Fruit fly (Drosophila melanogaster) whole organism, embryonic: ENCODE data around the gene CG42269.

Experiments used
- BEAF-32 ChIP-seq: fragments of 200-800 bp; sonication (Bioruptor generic); optimal IDR thresholded peaks from 3 replicates; lab custom pipeline; 2017; ENCODE audit warnings: missing biosample characterization, missing genetic modification characterization, mild to moderate bottlenecking, moderate library complexity, missing genetic modification reagents
- Blimp-1 ChIP-seq: fragments of 200-800 bp; sonication (Bioruptor generic); optimal IDR thresholded peaks from 3 replicates; lab custom pipeline; 2018; ENCODE audit warnings: missing biosample characterization, missing genetic modification characterization, mild to moderate bottlenecking, moderate library complexity, missing genetic modification reagents
- CG10209 ChIP-seq: fragments of 200-800 bp; sonication (Bioruptor generic); optimal IDR thresholded peaks from 3 replicates; lab custom pipeline; 2017; ENCODE audit warnings: missing biosample characterization, mild to moderate bottlenecking, missing genetic modification characterization, missing genetic modification reagents
- CG11504 ChIP-seq: fragments of 200-800 bp; sonication (Bioruptor generic); optimal IDR thresholded peaks from 3 replicates; lab custom pipeline; 2019; ENCODE audit warnings: missing biosample characterization, mild to moderate bottlenecking, missing genetic modification characterization, moderate library complexity
- CG12104 ChIP-seq: fragments of 200-800 bp; sonication (Bioruptor generic); optimal IDR thresholded peaks from 3 replicates; lab custom pipeline; 2016; ENCODE audit warnings: missing biosample characterization, missing genetic modification characterization
- CG13287 ChIP-seq: fragments of 200-800 bp; sonication (Bioruptor generic); IDR thresholded peaks from 2 replicates; pipeline ENCODE4 v1.3.6; 2022; ENCODE audit warnings: missing biosample characterization, missing genetic modification characterization; ENCODE audit not compliant: partially characterized antibody
- CG1603 ChIP-seq: fragments of 200-800 bp; sonication (Bioruptor generic); optimal IDR thresholded peaks from 2 replicates; lab custom pipeline; 2019; ENCODE audit warnings: missing biosample characterization, mild to moderate bottlenecking, missing genetic modification characterization, moderate library complexity
- CG17802 ChIP-seq: fragments of 200-800 bp; sonication (Bioruptor generic); optimal IDR thresholded peaks from 2 replicates; lab custom pipeline; 2018; ENCODE audit warnings: missing biosample characterization, mild to moderate bottlenecking, missing genetic modification characterization, moderate library complexity
- CG2712 ChIP-seq: fragments of 200-800 bp; optimal IDR thresholded peaks from 3 replicates; lab custom pipeline; 2019; ENCODE audit warnings: missing biosample characterization, mild to moderate bottlenecking, missing genetic modification characterization, moderate library complexity
- CG30020 ChIP-seq: fragments of 200-800 bp; optimal IDR thresholded peaks from 2 replicates; lab custom pipeline; 2019; ENCODE audit warnings: missing biosample characterization, mild to moderate bottlenecking, missing genetic modification characterization, moderate library complexity
- CG30403 ChIP-seq: fragments of 200-800 bp; sonication (Bioruptor generic); optimal IDR thresholded peaks from 3 replicates; lab custom pipeline; 2016; ENCODE audit warnings: missing biosample characterization, missing genetic modification characterization
- CG3163 ChIP-seq: fragments of 200-800 bp; sonication (Bioruptor generic); optimal IDR thresholded peaks from 3 replicates; lab custom pipeline; 2016; ENCODE audit warnings: missing biosample characterization, missing genetic modification characterization
- CG34224 ChIP-seq: fragments of 200-800 bp; sonication (Bioruptor generic); IDR thresholded peaks from 3 replicates; pipeline ENCODE4 v1.3.6; 2022; ENCODE audit warnings: missing biosample characterization, missing genetic modification characterization; ENCODE audit not compliant: partially characterized antibody
- CG34422 ChIP-seq: fragments of 200-800 bp; sonication (Bioruptor generic); IDR thresholded peaks from 3 replicates; pipeline ENCODE4 v1.3.6; 2022; ENCODE audit warnings: missing biosample characterization, missing genetic modification characterization
- CG3838 ChIP-seq: fragments of 200-800 bp; sonication (Bioruptor generic); optimal IDR thresholded peaks from 3 replicates; lab custom pipeline; 2016; ENCODE audit warnings: missing biosample characterization, missing genetic modification characterization
- CG3995 ChIP-seq: fragments of 200-800 bp; sonication (Bioruptor generic); optimal IDR thresholded peaks from 3 replicates; lab custom pipeline; 2016; ENCODE audit warnings: missing biosample characterization, missing genetic modification characterization
- CG6272 ChIP-seq: fragments of 200-800 bp; sonication (Bioruptor generic); IDR thresholded peaks from 2 replicates; pipeline ENCODE4 v1.3.6; 2022; ENCODE audit warnings: missing biosample characterization, missing genetic modification characterization
- CG8359 ChIP-seq: fragments of 200-800 bp; sonication (Bioruptor generic); optimal IDR thresholded peaks from 2 replicates; lab custom pipeline; 2017; ENCODE audit warnings: missing biosample characterization, mild to moderate bottlenecking, missing genetic modification characterization, borderline replicate concordance
- CG8924 ChIP-seq: fragments of 200-800 bp; optimal IDR thresholded peaks from 3 replicates; lab custom pipeline; 2019; ENCODE audit warnings: missing biosample characterization, mild to moderate bottlenecking, missing genetic modification characterization, moderate library complexity
- Dip3 ChIP-seq: fragments of 200-800 bp; sonication (Bioruptor generic); optimal IDR thresholded peaks from 3 replicates; lab custom pipeline; 2016; ENCODE audit warnings: missing biosample characterization, missing genetic modification characterization
- E2f2 ChIP-seq: fragments of 200-800 bp; sonication (Bioruptor generic); IDR thresholded peaks from 2 replicates; pipeline ENCODE4 v1.3.6; 2022; ENCODE audit warnings: missing biosample characterization, missing genetic modification characterization
- ERR ChIP-seq: fragments of 200-800 bp; sonication (Bioruptor generic); optimal IDR thresholded peaks from 2 replicates; lab custom pipeline; 2016; ENCODE audit warnings: missing biosample characterization, missing genetic modification characterization
- Eip74EF ChIP-seq, 2 experiments: fragments of 200-800 bp in 1 of 2; fragments of >200 bp in 1 of 2; sonication (Bioruptor generic) in 1 of 2; optimal IDR thresholded peaks; 2 replicates each; lab custom pipeline; 2017 to 2019; ENCODE audit warnings: missing biosample characterization in 2 of 2, missing genetic modification characterization in 2 of 2, mild to moderate bottlenecking in 1 of 2, moderate library complexity in 1 of 2
- Elba2 ChIP-seq: fragments of 200-800 bp; sonication (Bioruptor generic); optimal IDR thresholded peaks from 3 replicates; lab custom pipeline; 2016; ENCODE audit warnings: missing biosample characterization, missing genetic modification characterization
- Fer3 ChIP-seq: fragments of 200-800 bp; sonication (Bioruptor generic); optimal IDR thresholded peaks from 2 replicates; lab custom pipeline; 2018; ENCODE audit warnings: missing biosample characterization, mild to moderate bottlenecking, missing genetic modification characterization, moderate library complexity
- HmgZ ChIP-seq: fragments of 200-800 bp; sonication (Bioruptor generic); optimal IDR thresholded peaks from 2 replicates; lab custom pipeline; 2018; ENCODE audit warnings: missing biosample characterization, mild to moderate bottlenecking, missing genetic modification characterization
- Hsf ChIP-seq: fragments of 200-800 bp; sonication (Bioruptor generic); optimal IDR thresholded peaks from 3 replicates; lab custom pipeline; 2016; ENCODE audit warnings: missing biosample characterization, missing genetic modification characterization
- Lpt ChIP-seq: fragments of >200 bp; optimal IDR thresholded peaks from 2 replicates; lab custom pipeline; 2018; ENCODE audit warnings: missing biosample characterization, missing genetic modification characterization
- MTF-1 ChIP-seq: fragments of 200-800 bp; sonication (Bioruptor generic); optimal IDR thresholded peaks from 2 replicates; lab custom pipeline; 2018; ENCODE audit warnings: missing biosample characterization, mild to moderate bottlenecking, missing genetic modification characterization, borderline replicate concordance
- Opbp ChIP-seq: fragments of 200-800 bp; sonication (Bioruptor generic); IDR thresholded peaks from 3 replicates; pipeline ENCODE4 v1.3.6; 2022; ENCODE audit warnings: missing biosample characterization, missing genetic modification characterization; ENCODE audit not compliant: partially characterized antibody
- Sin3A ChIP-seq: fragments of >200 bp; optimal IDR thresholded peaks from 2 replicates; lab custom pipeline; 2018
- btn ChIP-seq: fragments of 200-800 bp; sonication (Bioruptor generic); optimal IDR thresholded peaks from 2 replicates; lab custom pipeline; 2016; ENCODE audit warnings: missing biosample characterization, missing genetic modification characterization
- cad ChIP-seq: fragments of >200 bp; optimal IDR thresholded peaks from 2 replicates; lab custom pipeline; 2017; ENCODE audit warnings: missing biosample characterization, missing genetic modification characterization
- cas ChIP-seq: fragments of 200-800 bp; sonication (Bioruptor generic); IDR thresholded peaks from 2 replicates; pipeline ENCODE4 v1.3.6; 2022; ENCODE audit warnings: missing biosample characterization, missing genetic modification characterization
- crp ChIP-seq, 2 experiments: fragments of 200-800 bp; sonication (Bioruptor generic); optimal IDR thresholded peaks; 2 replicates in 1 of 2; 3 replicates in 1 of 2; lab custom pipeline; 2017; ENCODE audit warnings: missing biosample characterization in 2 of 2, missing genetic modification characterization in 2 of 2, mild to moderate bottlenecking in 1 of 2, moderate library complexity in 1 of 2
- dimm ChIP-seq: fragments of 200-800 bp; sonication (Bioruptor generic); IDR thresholded peaks from 2 replicates; pipeline ENCODE4 v1.3.6; 2022; ENCODE audit warnings: missing biosample characterization, missing genetic modification characterization
- gem ChIP-seq: fragments of 200-800 bp; sonication (Bioruptor generic); optimal IDR thresholded peaks from 2 replicates; lab custom pipeline; 2019; ENCODE audit warnings: missing biosample characterization, mild to moderate bottlenecking, missing genetic modification characterization, moderate library complexity
- grau ChIP-seq: fragments of 200-800 bp; optimal IDR thresholded peaks from 3 replicates; lab custom pipeline; 2019; ENCODE audit warnings: missing biosample characterization, mild to moderate bottlenecking, missing genetic modification characterization, moderate library complexity
- gt ChIP-seq: fragments of 200-800 bp; sonication (Bioruptor generic); IDR thresholded peaks from 2 replicates; pipeline ENCODE4 v1.3.6; 2022; ENCODE audit warnings: missing biosample characterization, missing genetic modification characterization
- oc ChIP-seq: fragments of 200-800 bp; sonication (Bioruptor generic); optimal IDR thresholded peaks from 2 replicates; lab custom pipeline; 2018; ENCODE audit warnings: missing biosample characterization, mild to moderate bottlenecking, missing genetic modification characterization, moderate library complexity
- onecut ChIP-seq: fragments of 200-800 bp; sonication (Bioruptor generic); IDR thresholded peaks from 2 replicates; pipeline ENCODE4 v1.3.6; 2022; ENCODE audit warnings: missing biosample characterization, missing genetic modification characterization
- pfk ChIP-seq: fragments of 200-800 bp; sonication (Bioruptor generic); optimal IDR thresholded peaks from 2 replicates; lab custom pipeline; 2018; ENCODE audit warnings: missing biosample characterization, mild to moderate bottlenecking, missing genetic modification characterization, moderate library complexity
- pita ChIP-seq: fragments of 200-800 bp; sonication (Bioruptor generic); optimal IDR thresholded peaks from 2 replicates; lab custom pipeline; 2017; ENCODE audit warnings: missing biosample characterization, mild to moderate bottlenecking, missing genetic modification characterization
- salm ChIP-seq: fragments of 200-800 bp; sonication (Bioruptor generic); optimal IDR thresholded peaks from 2 replicates; lab custom pipeline; 2018; ENCODE audit warnings: missing biosample characterization, mild to moderate bottlenecking, missing genetic modification characterization
- sc ChIP-seq, 3 experiments: fragments of >200 bp in 2 of 3; fragments of 200-800 bp in 1 of 3; sonication (Bioruptor generic) in 1 of 3; optimal IDR thresholded peaks; 2 replicates in 2 of 3; 3 replicates in 1 of 3; lab custom pipeline; 2017; ENCODE audit warnings: mild to moderate bottlenecking in 1 of 3, missing biosample characterization in 1 of 3, missing genetic modification characterization in 1 of 3, missing genetic modification reagents in 1 of 3
- slbo ChIP-seq: fragments of 200-800 bp; sonication (Bioruptor generic); IDR thresholded peaks from 2 replicates; pipeline ENCODE4 v1.3.6; 2022; ENCODE audit warnings: missing biosample characterization, missing genetic modification characterization
- sob ChIP-seq: fragments of 200-800 bp; sonication (Bioruptor generic); IDR thresholded peaks from 2 replicates; pipeline ENCODE4 v1.3.6; 2022; ENCODE audit warnings: missing biosample characterization, missing genetic modification characterization
- ssp ChIP-seq: fragments of 200-800 bp; sonication (Bioruptor generic); IDR thresholded peaks from 2 replicates; pipeline ENCODE4 v1.3.6; 2022; ENCODE audit warnings: missing biosample characterization, missing genetic modification characterization
- tio ChIP-seq: fragments of 200-800 bp; sonication (Bioruptor generic); optimal IDR thresholded peaks from 2 replicates; lab custom pipeline; 2017; ENCODE audit warnings: missing biosample characterization, missing genetic modification characterization, inconsistent platforms
- unpg ChIP-seq: fragments of 200-800 bp; sonication (Bioruptor generic); optimal IDR thresholded peaks from 3 replicates; lab custom pipeline; 2018; ENCODE audit warnings: missing biosample characterization, mild to moderate bottlenecking, missing genetic modification characterization, moderate library complexity
- zfh1 ChIP-seq: fragments of 200-800 bp; sonication (Bioruptor generic); IDR thresholded peaks from 3 replicates; pipeline ENCODE4 v1.3.6; 2022; ENCODE audit warnings: missing biosample characterization, missing genetic modification characterization

CG42269 gene

DNA sequence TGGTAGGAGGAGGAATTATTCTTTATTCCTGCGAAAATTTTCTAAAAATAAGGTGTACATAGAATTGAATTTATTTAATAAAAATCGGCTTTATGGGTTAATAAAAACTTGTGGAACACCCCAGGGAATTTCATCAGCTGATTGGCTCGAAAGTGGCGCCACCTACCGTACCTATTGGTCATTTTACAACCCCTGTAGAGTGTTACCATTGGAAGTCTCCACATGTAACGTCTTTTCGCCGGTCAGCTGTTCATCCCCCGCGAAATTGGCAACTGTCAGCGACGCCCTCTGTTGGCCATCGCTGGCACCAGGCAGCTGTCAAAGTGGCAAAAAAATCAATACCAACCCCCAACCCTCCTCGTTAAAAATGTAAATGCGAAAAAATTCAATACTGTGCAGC, 16.5 kb downstream of the CG42269 start, which contains the start of gene CG13293 (continued):
- TF ChIP-seq Opbp (GFP tag; lab: Robert Waterston, UW): no peak
- TF ChIP-seq btn: no peak
- TF ChIP-seq Hsf (GFP tag; lab: Kevin White, UChicago): no peak
- TF ChIP-seq E2f2 (GFP tag; lab: Robert Waterston, UW): no peak
- TF ChIP-seq CG11504 (tag; lab: Kevin White, UChicago): peak; percentile 12
- no peak for TF ChIP-seq sob (GFP tag; lab: Robert Waterston, UW)
- TF ChIP-seq CG30403 (GFP tag; lab: Kevin White, UChicago): no peak
- TF ChIP-seq CG12104 (GFP tag; lab: Kevin White, UChicago): no peak
- no peak for TF ChIP-seq gem (tag; lab: Kevin White, UChicago)
- no peak for TF ChIP-seq CG17802 (tag; lab: Kevin White, UChicago)
- TF ChIP-seq ERR (GFP tag; lab: Kevin White, UChicago): no peak
- TF ChIP-seq ssp (GFP tag; lab: Robert Waterston, UW): 0 out of 2 replicates have a peak, but pooled peaks have one; percentile 9
- no peak for TF ChIP-seq CG3163 (GFP tag; lab: Kevin White, UChicago)
- TF ChIP-seq gt: no peak
- no peak for TF ChIP-seq Lpt (GFP tag; lab: Kevin White, UChicago)
- peak; percentile 100 for TF ChIP-seq onecut
- no peak for TF ChIP-seq CG6272
- TF ChIP-seq Fer3: no peak
- TF ChIP-seq CG13287 (GFP tag; lab: Robert Waterston, UW): no peak
- no peak; the same call in 2 of the 3 replicates for TF ChIP-seq CG34422 (GFP tag; lab: Robert Waterston, UW)
- TF ChIP-seq CG8924 (tag; lab: Kevin White, UChicago): no peak
- TF ChIP-seq MTF-1 (GFP tag; lab: Kevin White, UChicago): no peak
- TF ChIP-seq cas: no peak
- no peak for TF ChIP-seq pfk (GFP tag; lab: Kevin White, UChicago)
- no peak for TF ChIP-seq Sin3A (lab: Kevin White, UChicago)
- TF ChIP-seq HmgZ (tag; lab: Kevin White, UChicago): no peak
- no peak for TF ChIP-seq salm
- no peak for TF ChIP-seq zfh1
- TF ChIP-seq CG34224: no peak
- TF ChIP-seq pita (GFP tag; lab: Kevin White, UChicago): no peak
- no peak for TF ChIP-seq Dip3
- TF ChIP-seq unpg (GFP tag; lab: Kevin White, UChicago): no peak
- TF ChIP-seq tio: no peak
- no peak for TF ChIP-seq dimm (GFP tag; lab: Robert Waterston, UW)
- no peak for TF ChIP-seq sc (optimal IDR thresholded peaks at IDR 0.05; lab: Kevin White, UChicago)
- TF ChIP-seq sc (GFP tag; optimal IDR thresholded peaks at IDR 0.05; lab: Kevin White, UChicago): no peak
- no peak for TF ChIP-seq Blimp-1 (GFP tag; lab: Kevin White, UChicago)
- TF ChIP-seq grau (tag; lab: Kevin White, UChicago): no peak
- TF ChIP-seq CG3995 (GFP tag; lab: Kevin White, UChicago): no peak
- no peak for TF ChIP-seq CG10209
- TF ChIP-seq CG30020 (tag; lab: Kevin White, UChicago): no peak
- no peak for TF ChIP-seq slbo (GFP tag; lab: Robert Waterston, UW)
- TF ChIP-seq CG8359 (GFP tag; lab: Kevin White, UChicago): no peak
- TF ChIP-seq CG1603: peak; percentile 27
- TF ChIP-seq BEAF-32: no peak
- peak; percentile 39 to 87 for TF ChIP-seq crp (GFP tag; optimal IDR thresholded peaks at IDR 0.05; lab: Kevin White, UChicago)
- no peak for TF ChIP-seq CG2712
- no peak for TF ChIP-seq CG3838 (GFP tag; lab: Kevin White, UChicago)
- TF ChIP-seq oc: no peak
- TF ChIP-seq Eip74EF (GFP tag; optimal IDR thresholded peaks at IDR 0.05; lab: Kevin White, UChicago): no peak
- TF ChIP-seq cad: peak; percentile 28
- TF ChIP-seq Elba2 (GFP tag; lab: Kevin White, UChicago): no peak
